Worm (Caenorhabditis elegans): ENCODE measurements around the gene grd-14.
"Not testable (repeated sequence)": the region's sequence is repeated elsewhere in the genome, so short reads cannot be mapped to it uniquely, and the experiment has no call there.

Gene grd-14

DNA sequence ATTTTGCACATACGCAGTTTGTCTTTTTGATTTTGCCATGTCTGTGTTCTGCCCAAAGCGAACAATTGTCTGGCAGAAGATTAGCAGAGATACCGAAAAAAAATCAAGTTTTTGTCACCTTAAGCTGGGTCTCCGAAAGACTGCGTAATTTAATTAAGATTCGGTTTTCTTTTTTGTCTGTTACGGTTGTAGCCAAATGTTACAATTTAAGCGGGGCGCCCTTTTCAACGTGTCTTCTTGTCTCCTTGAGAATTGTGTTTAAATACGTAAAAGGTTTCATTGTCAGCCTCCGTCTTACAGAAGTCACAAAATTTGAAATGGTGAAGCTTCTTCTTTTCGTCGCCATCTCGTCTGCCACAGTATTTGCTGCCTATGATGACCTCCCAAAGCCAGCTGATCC, at the start of gene grd-14:
Gene grd-14, plus strand, starts transcription at position 301 of the 400 bp plus-strand sequence.
- TF ChIP-seq ztf-22 (GFP tag; optimal IDR thresholded peaks at IDR 0.05): no peak
- TF ChIP-seq hmg-20 (GFP tag; IDR thresholded peaks at IDR 0.05): no peak
- TF ChIP-seq egrh-3 (GFP tag; IDR thresholded peaks at IDR 0.05): no peak
- TF ChIP-seq F57C9.4 (tag; optimal IDR thresholded peaks at IDR 0.05): no peak

DNA sequence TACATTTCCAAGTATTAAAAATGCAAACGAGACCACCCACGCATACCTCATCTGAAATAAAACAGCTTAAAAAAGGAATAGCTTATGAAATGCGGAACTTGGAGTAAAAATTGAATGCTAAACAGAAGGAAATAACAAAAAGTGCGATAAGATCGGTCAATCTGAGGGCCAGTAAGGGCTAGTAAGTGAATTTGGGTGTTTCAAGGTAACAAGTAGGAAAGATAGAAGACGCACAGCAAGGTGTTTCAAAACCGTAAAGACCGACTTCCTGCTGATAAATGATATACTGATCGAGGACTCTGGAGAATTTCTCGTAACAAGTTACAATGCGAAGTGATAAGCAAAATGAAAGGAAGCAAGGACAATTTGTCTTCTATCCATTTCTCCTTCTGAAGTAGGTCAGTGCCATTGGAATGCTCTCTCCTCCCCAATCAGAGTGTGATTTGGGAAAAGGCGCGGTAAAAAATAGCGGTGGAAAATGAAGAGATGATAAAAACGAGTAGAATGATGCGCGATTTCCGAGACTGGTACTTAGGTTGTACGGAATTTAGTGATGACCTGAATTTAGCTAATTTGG, 44.1 kb upstream of the grd-14 start, which contains the start of gene dpy-6:
Gene dpy-6, minus strand, starts transcription at position 51 of the 577 bp plus-strand sequence.
- TF ChIP-seq nfyb-1 (GFP tag; IDR thresholded peaks at IDR 0.05): no peak
- TF ChIP-seq madf-8 (GFP tag; conservative IDR thresholded peaks at IDR 0.05): no peak
- no peak for TF ChIP-seq let-607 (tag; optimal IDR thresholded peaks at IDR 0.05)
- no peak for TF ChIP-seq K12H6.12 (tag; optimal IDR thresholded peaks at IDR 0.05)
- no peak for TF ChIP-seq F33H1.4 (GFP tag; IDR thresholded peaks at IDR 0.05)
- TF ChIP-seq akir-1 (GFP tag; optimal IDR thresholded peaks at IDR 0.05): no peak
- TF ChIP-seq nfya-1 (tag; optimal IDR thresholded peaks at IDR 0.05; ENCODE audit: borderline replicate concordance, insufficient read depth): no peak
- no peak for TF ChIP-seq Y67H2A.10 (GFP tag; conservative IDR thresholded peaks at IDR 0.05)
- no peak for TF ChIP-seq lin-54 (GFP tag; optimal IDR thresholded peaks at IDR 0.05)
- no peak for TF ChIP-seq dpff-1 (tag; optimal IDR thresholded peaks at IDR 0.05)
- TF ChIP-seq F22D6.2 (tag; optimal IDR thresholded peaks at IDR 0.05): no peak

- no peak for TF ChIP-seq ztf-25 (GFP tag; IDR thresholded peaks at IDR 0.05)
- TF ChIP-seq chd-7 (tag; optimal IDR thresholded peaks at IDR 0.05): no peak
- no peak for TF ChIP-seq tbp1 (GFP tag; optimal IDR thresholded peaks at IDR 0.05)
- TF ChIP-seq attf-5 (GFP tag; optimal IDR thresholded peaks at IDR 0.05): no peak
- no peak for TF ChIP-seq let-526 (GFP tag; IDR thresholded peaks at IDR 0.05)
- no peak for TF ChIP-seq cebp-1 (GFP tag; IDR thresholded peaks at IDR 0.05)
- TF ChIP-seq cebp-1 (tag; optimal IDR thresholded peaks at IDR 0.05): no peak
- TF ChIP-seq snpc-1.3 (tag; optimal IDR thresholded peaks at IDR 0.05; ENCODE audit: insufficient read depth): no peak
- no peak for TF ChIP-seq lsl-1 (GFP tag; optimal IDR thresholded peaks at IDR 0.05)
- no peak for TF ChIP-seq atf-7 (tag; optimal IDR thresholded peaks at IDR 0.05)
- no peak for TF ChIP-seq tbx-9 (tag; optimal IDR thresholded peaks at IDR 0.05; ENCODE audit: borderline replicate concordance)
- TF ChIP-seq ztf-6 (GFP tag; IDR thresholded peaks at IDR 0.05): no peak
- no peak for TF ChIP-seq B0035.1 (tag; optimal IDR thresholded peaks at IDR 0.05)
- TF ChIP-seq T26A5.8 (tag; optimal IDR thresholded peaks at IDR 0.05): no peak
- TF ChIP-seq sptf-2 (GFP tag; optimal IDR thresholded peaks at IDR 0.05): no peak
- TF ChIP-seq mel-28 (tag; optimal IDR thresholded peaks at IDR 0.05; ENCODE audit: borderline replicate concordance): no peak
Measured at ce11 chrX:8457314-8457713, 42.5 kb upstream of the grd-14 start, which contains the start of gene F16F9.3. F16F9.3 (plus strand) TSS chrX:8457614.

DNA sequence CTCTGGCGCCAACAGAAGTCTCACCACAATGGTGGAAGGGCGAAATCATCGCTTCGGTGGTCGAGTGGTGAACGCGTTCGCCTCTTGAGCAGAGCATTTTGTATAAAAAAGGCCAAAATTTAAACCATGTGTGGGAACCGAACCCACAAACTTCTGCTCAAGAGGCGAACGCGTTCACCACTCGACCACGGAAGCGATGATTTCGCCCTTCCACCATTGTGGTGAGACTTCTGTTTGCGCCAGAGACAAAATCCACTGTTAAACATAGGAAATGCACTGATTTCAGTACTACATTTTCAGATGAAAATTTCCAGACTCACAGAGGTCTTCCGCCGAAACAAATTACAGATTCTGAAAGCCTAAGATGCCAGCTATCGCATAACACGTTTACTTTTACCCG, 40.9 kb upstream of the grd-14 start:
- TF ChIP-seq rpc-1 (optimal IDR thresholded peaks at IDR 0.05): not testable (repeated sequence)
- TF ChIP-seq rpc-1 (tag; optimal IDR thresholded peaks at IDR 0.05) (peak; percentile 42), Y56A3A.18 (GFP tag; IDR thresholded peaks at IDR 0.05) (0 out of 2 replicates have a peak, but pooled peaks have one; percentile 41), pbrm-1 (GFP tag; IDR thresholded peaks at IDR 0.05) (0 out of 2 replicates have a peak, but pooled peaks have one; percentile 38), B0261.1 (tag; optimal IDR thresholded peaks at IDR 0.05) (peak; percentile 31), hmg-1.2 (GFP tag; IDR thresholded peaks at IDR 0.05) (peak; percentile 44; the same call in 1 of the 2 replicates), D2030.7 (GFP tag; IDR thresholded peaks at IDR 0.05) (0 out of 2 replicates have a peak, but pooled peaks have one; percentile 9), lin-26 (GFP tag; IDR thresholded peaks at IDR 0.05) (peak; percentile 54; the same call in 1 of the 2 replicates), tbp1 (GFP tag; optimal IDR thresholded peaks at IDR 0.05) (peak; percentile 72)

Data from whole organism, young adult.